Worm (Caenorhabditis elegans) whole organism, L2 larva: ENCODE data around the gene wars-1.

Experiments
- F13H6.1 ChIP-seq: sonication (generic microtip); optimal IDR thresholded peaks from 2 replicates; lab custom pipeline; 2016; ENCODE audit warnings: missing genetic modification characterization, missing compliant biosample characterization
- ZK546.5 ChIP-seq: sonication (generic microtip); optimal IDR thresholded peaks from 2 replicates; lab custom pipeline; 2017; ENCODE audit warnings: missing biosample characterization, missing genetic modification characterization
- alr-1 ChIP-seq: fragments of 150-350 bp; optimal IDR thresholded peaks from 2 replicates; lab custom pipeline; 2014; ENCODE audit warnings: missing biosample characterization, missing genetic modification characterization
- aly-2 ChIP-seq: fragments of 150-350 bp; optimal IDR thresholded peaks from 2 replicates; lab custom pipeline; 2014; ENCODE audit warnings: missing biosample characterization, missing genetic modification characterization
- ama-1 ChIP-seq: fragments of 150-350 bp; optimal IDR thresholded peaks from 2 replicates; lab custom pipeline; 2018; ENCODE audit warnings: inconsistent platforms
- ceh-82 ChIP-seq: fragments of 150-350 bp; optimal IDR thresholded peaks from 2 replicates; lab custom pipeline; 2014; ENCODE audit warnings: missing biosample characterization, missing genetic modification characterization
- crh-2 ChIP-seq: sonication (generic microtip); optimal IDR thresholded peaks from 2 replicates; lab custom pipeline; 2017; ENCODE audit warnings: missing biosample characterization, missing genetic modification characterization
- egl-27 ChIP-seq: sonication (generic microtip); optimal IDR thresholded peaks from 3 replicates; lab custom pipeline; 2017; ENCODE audit warnings: missing biosample characterization, missing genetic modification reagents, missing genetic modification characterization
- elt-3 ChIP-seq: sonication (generic microtip); optimal IDR thresholded peaks from 2 replicates; lab custom pipeline; 2017; ENCODE audit warnings: missing biosample characterization, missing genetic modification characterization
- fos-1 ChIP-seq: fragments of 150-350 bp; optimal IDR thresholded peaks from 2 replicates; lab custom pipeline; 2014; ENCODE audit warnings: missing biosample characterization, missing genetic modification characterization
- gmeb-1 ChIP-seq: fragments of 150-350 bp; optimal IDR thresholded peaks from 2 replicates; lab custom pipeline; 2014; ENCODE audit warnings: missing biosample characterization, missing genetic modification characterization
- lin-11 ChIP-seq: fragments of 150-350 bp; sonication (generic microtip); optimal IDR thresholded peaks from 2 replicates; lab custom pipeline; 2014; ENCODE audit warnings: missing biosample characterization, missing genetic modification characterization, inconsistent platforms, mixed read lengths
- lin-13 ChIP-seq: fragments of 150-350 bp; optimal IDR thresholded peaks from 2 replicates; lab custom pipeline; 2014; ENCODE audit warnings: missing biosample characterization, missing genetic modification reagents, missing genetic modification characterization
- lin-39 ChIP-seq: fragments of 150-350 bp; optimal IDR thresholded peaks from 2 replicates; lab custom pipeline; 2014; ENCODE audit warnings: missing biosample characterization, missing genetic modification reagents, missing genetic modification characterization
- mbf-1 ChIP-seq: sonication (generic microtip); optimal IDR thresholded peaks from 2 replicates; lab custom pipeline; 2017; ENCODE audit warnings: missing biosample characterization, missing genetic modification characterization
- mdl-1 ChIP-seq, 2 experiments: fragments of 150-350 bp in 1 of 2; sonication (generic microtip) in 1 of 2; optimal IDR thresholded peaks; 2 replicates each; lab custom pipeline; 2017; ENCODE audit warnings: missing biosample characterization in 2 of 2, missing genetic modification characterization in 2 of 2
- nhr-129 ChIP-seq: fragments of 150-350 bp; optimal IDR thresholded peaks from 2 replicates; lab custom pipeline; 2014; ENCODE audit warnings: missing biosample characterization, missing genetic modification characterization
- nhr-21 ChIP-seq: fragments of 150-350 bp; optimal IDR thresholded peaks from 2 replicates; lab custom pipeline; 2014; ENCODE audit warnings: missing biosample characterization, missing genetic modification characterization
- nhr-23 ChIP-seq: fragments of 150-350 bp; optimal IDR thresholded peaks from 2 replicates; lab custom pipeline; 2014; ENCODE audit warnings: missing biosample characterization, missing genetic modification reagents, missing genetic modification characterization
- nhr-237 ChIP-seq: fragments of 150-350 bp; optimal IDR thresholded peaks from 2 replicates; lab custom pipeline; 2014; ENCODE audit warnings: missing biosample characterization, missing genetic modification characterization
- nhr-25 ChIP-seq: fragments of 150-350 bp; sonication (generic microtip); optimal IDR thresholded peaks from 3 replicates; lab custom pipeline; 2014; ENCODE audit warnings: missing biosample characterization, missing genetic modification characterization
- nhr-6 ChIP-seq: fragments of 150-350 bp; optimal IDR thresholded peaks from 2 replicates; lab custom pipeline; 2014; ENCODE audit warnings: missing biosample characterization, missing genetic modification characterization
- nhr-77 ChIP-seq: fragments of 150-350 bp; optimal IDR thresholded peaks from 2 replicates; lab custom pipeline; 2014; ENCODE audit warnings: missing biosample characterization, missing genetic modification characterization
- sem-4 ChIP-seq: fragments of 150-350 bp; optimal IDR thresholded peaks from 2 replicates; lab custom pipeline; 2014; ENCODE audit warnings: missing biosample characterization, missing genetic modification reagents, missing genetic modification characterization
- skn-1 ChIP-seq: sonication (generic microtip); optimal IDR thresholded peaks from 2 replicates; lab custom pipeline; 2017; ENCODE audit warnings: missing biosample characterization, missing genetic modification characterization
- sma-3 ChIP-seq: sonication (generic microtip); optimal IDR thresholded peaks from 2 replicates; lab custom pipeline; 2016; ENCODE audit warnings: missing genetic modification reagents, missing genetic modification characterization, missing compliant biosample characterization
- sma-9 ChIP-seq, 2 experiments: fragments of 150-350 bp in 1 of 2; sonication (generic microtip) in 1 of 2; optimal IDR thresholded peaks; 2 replicates each; lab custom pipeline; 2014 to 2016; ENCODE audit warnings: missing genetic modification characterization in 2 of 2, mild to moderate bottlenecking in 1 of 2, missing biosample characterization in 1 of 2, missing compliant biosample characterization in 1 of 2, missing genetic modification reagents in 1 of 2, moderate library complexity in 1 of 2
- snpc-4 ChIP-seq: fragments of 150-350 bp; optimal IDR thresholded peaks from 2 replicates; lab custom pipeline; 2014; ENCODE audit warnings: missing biosample characterization, missing genetic modification characterization
- unc-39 ChIP-seq: fragments of 150-350 bp; optimal IDR thresholded peaks from 2 replicates; lab custom pipeline; 2014; ENCODE audit warnings: missing biosample characterization, missing genetic modification characterization
- unc-55 ChIP-seq: fragments of 150-350 bp; sonication (generic microtip); optimal IDR thresholded peaks from 3 replicates; lab custom pipeline; 2014; ENCODE audit warnings: missing biosample characterization, missing genetic modification reagents, missing genetic modification characterization
- unc-62 ChIP-seq: fragments of 150-350 bp; optimal IDR thresholded peaks from 2 replicates; lab custom pipeline; 2014; ENCODE audit warnings: missing biosample characterization, missing genetic modification reagents, missing genetic modification characterization
- zag-1 ChIP-seq: fragments of 150-350 bp; optimal IDR thresholded peaks from 2 replicates; lab custom pipeline; 2014; ENCODE audit warnings: missing biosample characterization, missing genetic modification characterization
- ztf-1 ChIP-seq: fragments of 200-800 bp; sonication (Bioruptor generic); conservative IDR thresholded peaks from 2 replicates; pipeline ENCODE4 v1.3.6; 2022; ENCODE audit warnings: missing genetic modification characterization, missing compliant biosample characterization
- ztf-11 ChIP-seq: sonication (generic microtip); optimal IDR thresholded peaks from 2 replicates; lab custom pipeline; 2017; ENCODE audit warnings: missing biosample characterization, missing genetic modification characterization
- ztf-4 ChIP-seq: fragments of 150-350 bp; optimal IDR thresholded peaks from 2 replicates; lab custom pipeline; 2014; ENCODE audit warnings: missing biosample characterization, missing genetic modification characterization

The wars-1 gene

ce11 chrV:18859121-18859520 is at the start of gene wars-1:
Gene wars-1 (minus strand): TSS chrV:18859221.
- TF ChIP-seq nhr-21 (no peak), nhr-6 (tag; lab: Kevin White, UChicago) (no peak), snpc-4 (tag; lab: Kevin White, UChicago) (no peak), ztf-4 (tag; lab: Kevin White, UChicago) (no peak), ceh-82 (tag; lab: Kevin White, UChicago) (no peak), nhr-129 (tag; lab: Kevin White, UChicago) (no peak), crh-2 (tag; lab: Kevin White, UChicago) (no peak), fos-1 (tag; lab: Kevin White, UChicago) (no peak), lin-39 (tag; lab: Kevin White, UChicago) (no peak)

ce11 chrV:18907519-18907918 is 48.5 kb upstream of the wars-1 start:
- TF ChIP-seq nhr-25 (tag; lab: Kevin White, UChicago) (peak; percentile 23), unc-55 (GFP tag; lab: Kevin White, UChicago) (no peak), alr-1 (no peak)
- TF ChIP-seq, all 48 proteins: peak for 1

- TF ChIP-seq aly-2 (tag; lab: Kevin White, UChicago) (no peak), mdl-1 (tag; optimal IDR thresholded peaks at IDR 0.05; lab: Kevin White, UChicago) (no peak), ztf-1 (GFP tag; lab: Robert Waterston, UW) (no peak), elt-3 (tag; lab: Kevin White, UChicago) (no peak), mbf-1 (tag; lab: Kevin White, UChicago) (no peak), egl-27 (tag; lab: Kevin White, UChicago) (no peak), ZK546.5 (tag; lab: Kevin White, UChicago) (no peak)
These were observed 44.5 kb upstream of the wars-1 start, which contains the start of gene mihp-2 for ce11 chrV:18903472-18903871. Gene mihp-2 (plus strand): TSS chrV:18903772.

ce11 chrV:18901530-18901929 is 42.5 kb upstream of the wars-1 start:
- TF ChIP-seq gmeb-1 (tag; lab: Kevin White, UChicago): peak; percentile 16
- TF ChIP-seq snpc-4 (tag; lab: Kevin White, UChicago): no peak
- no peak for TF ChIP-seq skn-1 (tag; lab: Kevin White, UChicago)
- TF ChIP-seq mdl-1 (tag; optimal IDR thresholded peaks at IDR 0.05; lab: Kevin White, UChicago): no peak
- TF ChIP-seq lin-39 (tag; lab: Kevin White, UChicago): no peak
- peak; percentile 14 for TF ChIP-seq F13H6.1 (tag; lab: Kevin White, UChicago)
- no peak for TF ChIP-seq nhr-129 (tag; lab: Kevin White, UChicago)
- no peak for TF ChIP-seq unc-62
- TF ChIP-seq ztf-11: no peak
- TF ChIP-seq sem-4 (tag; lab: Kevin White, UChicago): no peak
- no peak for TF ChIP-seq ztf-4 (tag; lab: Kevin White, UChicago)
- TF ChIP-seq egl-27 (tag; lab: Kevin White, UChicago): no peak
- no peak for TF ChIP-seq ztf-1 (GFP tag; lab: Robert Waterston, UW)
- no peak for TF ChIP-seq nhr-237 (tag; lab: Kevin White, UChicago)
- no peak for TF ChIP-seq unc-39 (tag; lab: Kevin White, UChicago)
- no peak for TF ChIP-seq nhr-77 (tag; lab: Kevin White, UChicago)
- TF ChIP-seq nhr-21: no peak
- no peak for TF ChIP-seq ZK546.5 (tag; lab: Kevin White, UChicago)
- TF ChIP-seq alr-1: no peak
- TF ChIP-seq ama-1: no peak
- no peak for TF ChIP-seq sma-9 (GFP tag; optimal IDR thresholded peaks at IDR 0.05; lab: Kevin White, UChicago)
- TF ChIP-seq sma-9 (tag; optimal IDR thresholded peaks at IDR 0.05; lab: Kevin White, UChicago): no peak
- TF ChIP-seq unc-55 (GFP tag; lab: Kevin White, UChicago): peak; percentile 13
- TF ChIP-seq lin-13 (GFP tag; lab: Kevin White, UChicago): no peak
- TF ChIP-seq nhr-25 (tag; lab: Kevin White, UChicago): no peak
- no peak for TF ChIP-seq zag-1 (tag; lab: Kevin White, UChicago)
- TF ChIP-seq lin-11 (tag; lab: Kevin White, UChicago): no peak
- TF ChIP-seq sma-3 (GFP tag; lab: Kevin White, UChicago): no peak
- no peak for TF ChIP-seq nhr-23 (tag; lab: Kevin White, UChicago)
- peak; percentile 22 for TF ChIP-seq fos-1 (tag; lab: Kevin White, UChicago)
- no peak for TF ChIP-seq mbf-1 (tag; lab: Kevin White, UChicago)
